Worm (Caenorhabditis elegans) whole organism, young adult: Measurements from ENCODE around the gene try-5.
"Not testable (repeated sequence)": the region's sequence is repeated elsewhere in the genome, so short reads cannot be mapped to it uniquely, and the experiment has no call there.

Experiments used
- B0019.2 ChIP-seq: fragments of 200-800 bp; sonication (Bioruptor generic); conservative IDR thresholded peaks from 2 replicates; pipeline ENCODE4 v1.3.6; 2022; ENCODE audit warnings: missing genetic modification reagents, missing genetic modification characterization, missing compliant biosample characterization
- C06A6.2 ChIP-seq: fragments of 200-800 bp; sonication (Bioruptor generic); conservative IDR thresholded peaks from 2 replicates; pipeline ENCODE4 v1.3.6; 2022; ENCODE audit warnings: missing genetic modification characterization, missing compliant biosample characterization
- C17E4.6 ChIP-seq: fragments of 200-800 bp; sonication (Bioruptor generic); IDR thresholded peaks from 2 replicates; pipeline ENCODE4 v1.3.6; 2022; ENCODE audit warnings: missing genetic modification reagents, missing genetic modification characterization, missing compliant biosample characterization
- D2030.7 ChIP-seq: fragments of 200-800 bp; sonication (Bioruptor generic); IDR thresholded peaks from 2 replicates; pipeline ENCODE4 v1.3.6; 2022; ENCODE audit warnings: missing genetic modification reagents, missing genetic modification characterization, missing compliant biosample characterization
- F33H1.4 ChIP-seq: fragments of 200-800 bp; sonication (Bioruptor generic); IDR thresholded peaks from 2 replicates; pipeline ENCODE4 v1.3.6; 2022; ENCODE audit warnings: missing genetic modification reagents, missing genetic modification characterization, missing compliant biosample characterization
- F37B4.10 ChIP-seq: fragments of 200-800 bp; sonication (Bioruptor generic); IDR thresholded peaks from 2 replicates; pipeline ENCODE4 v1.3.6; 2022; ENCODE audit warnings: missing genetic modification characterization, missing compliant biosample characterization
- F39B2.1 ChIP-seq: fragments of 200-800 bp; sonication (Bioruptor generic); IDR thresholded peaks from 2 replicates; pipeline ENCODE4 v1.3.6; 2022; ENCODE audit warnings: missing genetic modification reagents, missing genetic modification characterization, missing compliant biosample characterization
- F49E8.2 ChIP-seq: sonication (generic microtip); optimal IDR thresholded peaks from 3 replicates; lab custom pipeline; 2017; ENCODE audit warnings: missing genetic modification characterization, mild to moderate bottlenecking, missing compliant biosample characterization, antibody characterized with exemption, moderate library complexity; ENCODE audit not compliant: insufficient read depth
- K11D2.4 ChIP-seq: fragments of 200-800 bp; sonication (Bioruptor generic); IDR thresholded peaks from 2 replicates; pipeline ENCODE4 v1.3.6; 2022; ENCODE audit warnings: missing genetic modification reagents, missing genetic modification characterization, missing compliant biosample characterization
- Y53F4B.3 ChIP-seq: fragments of 200-800 bp; sonication (Bioruptor generic); IDR thresholded peaks from 2 replicates; pipeline ENCODE4 v1.3.6; 2022; ENCODE audit warnings: missing genetic modification reagents, missing genetic modification characterization, missing compliant biosample characterization
- Y53G8AR.9 ChIP-seq: fragments of 200-800 bp; sonication (Bioruptor generic); conservative IDR thresholded peaks from 2 replicates; pipeline ENCODE4 v1.3.6; 2022; ENCODE audit warnings: missing genetic modification reagents, missing genetic modification characterization, missing compliant biosample characterization
- Y56A3A.18 ChIP-seq: fragments of 200-800 bp; sonication (Bioruptor generic); IDR thresholded peaks from 2 replicates; pipeline ENCODE4 v1.3.6; 2022; ENCODE audit warnings: missing genetic modification reagents, missing genetic modification characterization, missing compliant biosample characterization
- Y67H2A.10 ChIP-seq: fragments of 200-800 bp; sonication (Bioruptor generic); conservative IDR thresholded peaks from 2 replicates; pipeline ENCODE4 v1.3.6; 2022; ENCODE audit warnings: missing genetic modification reagents, missing genetic modification characterization, missing compliant biosample characterization
- Y79H2A.3 ChIP-seq: fragments of 200-800 bp; sonication (Bioruptor generic); conservative IDR thresholded peaks from 2 replicates; pipeline ENCODE4 v1.3.6; 2022; ENCODE audit warnings: missing genetic modification reagents, missing genetic modification characterization, missing compliant biosample characterization
- Y95B8A.8 ChIP-seq: fragments of 200-800 bp; sonication (Bioruptor generic); IDR thresholded peaks from 2 replicates; pipeline ENCODE4 v1.3.6; 2022; ENCODE audit warnings: missing genetic modification reagents, missing genetic modification characterization, missing compliant biosample characterization
- aptf-2 ChIP-seq: fragments of 200-800 bp; sonication (Bioruptor generic); conservative IDR thresholded peaks from 2 replicates; pipeline ENCODE4 v1.3.6; 2022; ENCODE audit warnings: missing genetic modification reagents, missing genetic modification characterization, missing compliant biosample characterization
- aptf-3 ChIP-seq: fragments of 200-800 bp; sonication (Bioruptor generic); IDR thresholded peaks from 2 replicates; pipeline ENCODE4 v1.3.6; 2022; ENCODE audit warnings: missing genetic modification characterization, missing compliant biosample characterization
- attf-6 ChIP-seq: fragments of 200-800 bp; sonication (Bioruptor generic); IDR thresholded peaks from 2 replicates; pipeline ENCODE4 v1.3.6; 2022; ENCODE audit warnings: missing genetic modification reagents, missing genetic modification characterization, missing compliant biosample characterization
- bed-1 ChIP-seq: fragments of 200-800 bp; sonication (Bioruptor generic); IDR thresholded peaks from 2 replicates; pipeline ENCODE4 v1.3.6; 2022; ENCODE audit warnings: missing genetic modification reagents, missing genetic modification characterization, missing compliant biosample characterization
- cebp-1 ChIP-seq, 2 experiments: fragments of 200-800 bp in 1 of 2; sonication (Bioruptor generic) in 1 of 2; sonication (generic microtip) in 1 of 2; IDR thresholded peaks in 1 of 2; optimal IDR thresholded peaks in 1 of 2; 2 replicates each; pipeline versions ENCODE4 v1.3.6 to Lab custom; 2017 to 2022; ENCODE audit warnings: missing compliant biosample characterization in 2 of 2, missing genetic modification characterization in 2 of 2, mild to moderate bottlenecking in 1 of 2, missing genetic modification reagents in 1 of 2, moderate library complexity in 1 of 2
- cebp-2 ChIP-seq: fragments of 200-800 bp; sonication (Bioruptor generic); IDR thresholded peaks from 2 replicates; pipeline ENCODE4 v1.3.6; 2022; ENCODE audit warnings: missing genetic modification characterization, missing compliant biosample characterization
- ceh-40 ChIP-seq: fragments of 200-800 bp; sonication (Bioruptor generic); IDR thresholded peaks from 2 replicates; pipeline ENCODE4 v1.3.6; 2022; ENCODE audit warnings: missing genetic modification characterization, missing compliant biosample characterization
- ceh-58 ChIP-seq: fragments of 200-800 bp; sonication (Bioruptor generic); IDR thresholded peaks from 2 replicates; pipeline ENCODE4 v1.3.6; 2022; ENCODE audit warnings: missing genetic modification characterization, missing compliant biosample characterization
- ceh-79 ChIP-seq: sonication (generic microtip); optimal IDR thresholded peaks from 2 replicates; lab custom pipeline; 2017; ENCODE audit warnings: mild to moderate bottlenecking, missing genetic modification characterization, missing compliant biosample characterization
- dpff-1 ChIP-seq: sonication (generic microtip); optimal IDR thresholded peaks from 2 replicates; lab custom pipeline; 2017; ENCODE audit warnings: mild to moderate bottlenecking, missing genetic modification characterization, missing compliant biosample characterization
- egl-44 ChIP-seq: fragments of 200-800 bp; sonication (Bioruptor generic); IDR thresholded peaks from 2 replicates; pipeline ENCODE4 v1.3.6; 2022; ENCODE audit warnings: missing genetic modification reagents, missing genetic modification characterization, missing compliant biosample characterization
- ekl-4 ChIP-seq: fragments of 200-800 bp; sonication (Bioruptor generic); IDR thresholded peaks from 2 replicates; pipeline ENCODE4 v1.3.6; 2022; ENCODE audit warnings: missing genetic modification reagents, missing genetic modification characterization, missing compliant biosample characterization
- ets-4 ChIP-seq: fragments of 200-800 bp; sonication (Bioruptor generic); optimal IDR thresholded peaks from 2 replicates; lab custom pipeline; 2018; ENCODE audit warnings: mild to moderate bottlenecking, missing genetic modification characterization, missing compliant biosample characterization
- hmg-1.2 ChIP-seq: fragments of 200-800 bp; sonication (Bioruptor generic); IDR thresholded peaks from 2 replicates; pipeline ENCODE4 v1.3.6; 2022; ENCODE audit warnings: missing genetic modification reagents, missing genetic modification characterization, missing compliant biosample characterization
- hmg-20 ChIP-seq: fragments of 200-800 bp; sonication (Bioruptor generic); IDR thresholded peaks from 2 replicates; pipeline ENCODE4 v1.3.6; 2022; ENCODE audit warnings: missing genetic modification reagents, missing genetic modification characterization, missing compliant biosample characterization
- hsf-1 ChIP-seq: fragments of 200-800 bp; sonication (Bioruptor generic); IDR thresholded peaks from 2 replicates; pipeline ENCODE4 v1.3.6; 2022; ENCODE audit warnings: missing genetic modification reagents, missing genetic modification characterization, missing compliant biosample characterization
- lag-1 ChIP-seq: fragments of 200-800 bp; sonication (Bioruptor generic); IDR thresholded peaks from 2 replicates; pipeline ENCODE4 v1.3.6; 2022; ENCODE audit warnings: missing genetic modification reagents, missing genetic modification characterization, missing compliant biosample characterization
- let-526 ChIP-seq: fragments of 200-800 bp; sonication (Bioruptor generic); IDR thresholded peaks from 2 replicates; pipeline ENCODE4 v1.3.6; 2022; ENCODE audit warnings: missing genetic modification reagents, missing genetic modification characterization, missing compliant biosample characterization
- lin-26 ChIP-seq: fragments of 200-800 bp; sonication (Bioruptor generic); IDR thresholded peaks from 2 replicates; pipeline ENCODE4 v1.3.6; 2022; ENCODE audit warnings: missing genetic modification reagents, missing genetic modification characterization, missing compliant biosample characterization
- madf-3 ChIP-seq: fragments of 200-800 bp; sonication (Bioruptor generic); IDR thresholded peaks from 2 replicates; pipeline ENCODE4 v1.3.6; 2022; ENCODE audit warnings: missing genetic modification reagents, missing genetic modification characterization, missing compliant biosample characterization
- madf-6 ChIP-seq: fragments of 200-800 bp; sonication (Bioruptor generic); IDR thresholded peaks from 2 replicates; pipeline ENCODE4 v1.3.6; 2022; ENCODE audit warnings: missing genetic modification reagents, missing genetic modification characterization, missing compliant biosample characterization
- mcd-1 ChIP-seq: fragments of 200-800 bp; sonication (Bioruptor generic); IDR thresholded peaks from 2 replicates; pipeline ENCODE4 v1.3.6; 2022; ENCODE audit warnings: missing genetic modification reagents, missing genetic modification characterization, missing compliant biosample characterization
- nfya-2 ChIP-seq: fragments of 200-800 bp; sonication (Bioruptor generic); IDR thresholded peaks from 2 replicates; pipeline ENCODE4 v1.3.6; 2022; ENCODE audit warnings: missing genetic modification reagents, missing genetic modification characterization, missing compliant biosample characterization
- nfyb-1 ChIP-seq: fragments of 200-800 bp; sonication (Bioruptor generic); IDR thresholded peaks from 2 replicates; pipeline ENCODE4 v1.3.6; 2022; ENCODE audit warnings: missing genetic modification reagents, missing genetic modification characterization, missing compliant biosample characterization
- nhr-120 ChIP-seq: fragments of 200-800 bp; sonication (Bioruptor generic); IDR thresholded peaks from 2 replicates; pipeline ENCODE4 v1.3.6; 2022; ENCODE audit warnings: missing genetic modification characterization, missing compliant biosample characterization
- pbrm-1 ChIP-seq: fragments of 200-800 bp; sonication (Bioruptor generic); IDR thresholded peaks from 2 replicates; pipeline ENCODE4 v1.3.6; 2022; ENCODE audit warnings: missing genetic modification reagents, missing genetic modification characterization, missing compliant biosample characterization
- rcor-1 ChIP-seq: fragments of 200-800 bp; sonication (Bioruptor generic); IDR thresholded peaks from 2 replicates; pipeline ENCODE4 v1.3.6; 2022; ENCODE audit warnings: missing genetic modification reagents, missing genetic modification characterization, missing compliant biosample characterization
- sdz-38 ChIP-seq: sonication (generic microtip); optimal IDR thresholded peaks from 2 replicates; lab custom pipeline; 2016; ENCODE audit warnings: missing genotype, missing genetic modification characterization, missing compliant biosample characterization
- unc-62 ChIP-seq: fragments of 150-350 bp; optimal IDR thresholded peaks from 2 replicates; lab custom pipeline; 2014; ENCODE audit warnings: missing biosample characterization, missing genetic modification reagents, missing genetic modification characterization
- ztf-22 ChIP-seq: fragments of 200-800 bp; sonication (Bioruptor generic); optimal IDR thresholded peaks from 2 replicates; lab custom pipeline; 2018; ENCODE audit warnings: mild to moderate bottlenecking, missing genetic modification characterization, moderate library complexity, missing compliant biosample characterization

The try-5 gene

DNA sequence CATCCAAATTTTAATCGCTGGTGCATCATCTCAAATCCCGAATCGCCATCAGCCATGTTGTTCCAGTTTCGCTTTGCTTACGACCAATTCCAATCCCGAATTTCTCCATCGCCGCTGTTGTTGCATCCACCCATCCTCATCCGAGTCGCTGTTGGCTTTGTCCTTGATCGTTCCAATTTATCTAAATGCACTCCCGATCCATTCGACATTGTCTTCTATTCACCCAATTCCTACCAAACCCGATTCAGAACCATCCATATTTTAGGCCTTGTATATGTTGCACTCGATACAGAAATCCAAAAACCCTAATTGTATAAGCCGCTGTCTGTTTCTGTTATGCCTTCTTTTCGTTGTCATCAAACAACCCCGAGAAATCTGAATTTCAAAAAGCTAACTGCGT is 6.5 kb upstream of the try-5 start (continued):
- TF ChIP-seq K11D2.4, result peak; percentile 87
- TF ChIP-seq aptf-3 (GFP tag; lab: Robert Waterston, UW), result 0 out of 2 replicates have a peak, but pooled peaks have one; percentile 11
- TF ChIP-seq sdz-38 (tag; lab: Kevin White, UChicago), result no peak
- no peak for TF ChIP-seq ets-4 (GFP tag; lab: Kevin White, UChicago)
- peak; percentile 81 for TF ChIP-seq nfya-2
- peak; percentile 54; the same call in 1 of the 2 replicates for TF ChIP-seq C17E4.6 (GFP tag; lab: Robert Waterston, UW)
- peak; percentile 88 for TF ChIP-seq Y95B8A.8 (GFP tag; lab: Robert Waterston, UW)
- TF ChIP-seq ceh-58 (GFP tag; lab: Robert Waterston, UW), result 0 out of 2 replicates have a peak, but pooled peaks have one; percentile 86
- no peak for TF ChIP-seq dpff-1 (tag; lab: Kevin White, UChicago)
- TF ChIP-seq unc-62 (GFP tag; lab: Kevin White, UChicago), result no peak
- peak; percentile 32; the same call in 1 of the 2 replicates for TF ChIP-seq B0019.2 (GFP tag; lab: Robert Waterston, UW)
- TF ChIP-seq F49E8.2 (tag; lab: Kevin White, UChicago), result peak; percentile 37
- TF ChIP-seq ceh-79, result peak; percentile 52
- peak; percentile 62 for TF ChIP-seq hmg-1.2
- TF ChIP-seq ztf-22, result no peak
- TF ChIP-seq madf-3, result peak; percentile 80
- peak; percentile 75 for TF ChIP-seq ceh-40 (GFP tag; lab: Robert Waterston, UW)

DNA sequence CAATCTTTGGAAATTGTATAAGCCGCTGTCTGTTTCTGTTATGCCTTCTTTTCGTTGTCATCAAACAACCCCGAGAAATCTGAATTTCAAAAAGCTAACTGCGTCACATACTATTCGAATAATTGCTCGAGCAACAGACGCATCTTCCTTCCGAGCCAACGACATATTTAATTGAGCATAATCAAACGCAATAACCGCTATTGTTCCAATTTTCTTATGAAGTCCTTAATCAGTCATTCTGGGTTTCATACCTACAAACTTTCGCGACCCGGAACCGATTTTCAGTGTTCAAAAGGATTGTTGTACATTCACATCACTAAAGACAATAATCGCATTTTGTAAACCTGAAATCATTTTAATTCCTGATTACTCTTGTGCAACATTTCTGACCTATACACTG is 5.0 kb upstream of the try-5 start:
- 0 out of 2 replicates have a peak, but pooled peaks have one; percentile 12 for TF ChIP-seq aptf-2 (GFP tag; lab: Robert Waterston, UW)
- TF ChIP-seq lag-1 (GFP tag; lab: Robert Waterston, UW), result peak; percentile 73; the same call in 1 of the 2 replicates
- TF ChIP-seq Y67H2A.10 (GFP tag; lab: Robert Waterston, UW), result peak; percentile 68
- TF ChIP-seq pbrm-1, result peak; percentile 88
- TF ChIP-seq ceh-58 (GFP tag; lab: Robert Waterston, UW), result peak; percentile 87; the same call in 1 of the 2 replicates
- TF ChIP-seq D2030.7 (GFP tag; lab: Robert Waterston, UW), result peak; percentile 47; the same call in 1 of the 2 replicates
- TF ChIP-seq F39B2.1 (GFP tag; lab: Robert Waterston, UW), result peak; percentile 85
- TF ChIP-seq cebp-1 (GFP tag; IDR thresholded peaks at IDR 0.05; lab: Robert Waterston, UW), result peak; percentile 78
- not testable (repeated sequence) for TF ChIP-seq cebp-1 (tag; optimal IDR thresholded peaks at IDR 0.05; lab: Kevin White, UChicago)
- peak; percentile 27; the same call in 1 of the 2 replicates for TF ChIP-seq mcd-1 (GFP tag; lab: Robert Waterston, UW)
- TF ChIP-seq cebp-2 (GFP tag; lab: Robert Waterston, UW), result peak; percentile 92
- peak; percentile 59 for TF ChIP-seq B0019.2 (GFP tag; lab: Robert Waterston, UW)
- peak; percentile 58; the same call in 1 of the 2 replicates for TF ChIP-seq let-526 (GFP tag; lab: Robert Waterston, UW)
- TF ChIP-seq F37B4.10 (GFP tag; lab: Robert Waterston, UW), result 0 out of 2 replicates have a peak, but pooled peaks have one; percentile 44
- peak; percentile 91 for TF ChIP-seq madf-3
- peak; percentile 82 for TF ChIP-seq Y53F4B.3
- peak; percentile 90 for TF ChIP-seq nfyb-1
- TF ChIP-seq ekl-4 (GFP tag; lab: Robert Waterston, UW), result peak; percentile 82
- peak; percentile 89; the same call in 1 of the 2 replicates for TF ChIP-seq nhr-120 (GFP tag; lab: Robert Waterston, UW)
- TF ChIP-seq C06A6.2, result peak; percentile 90
- 0 out of 2 replicates have a peak, but pooled peaks have one; percentile 53 for TF ChIP-seq nfya-2
- peak; percentile 16; the same call in 1 of the 2 replicates for TF ChIP-seq F33H1.4 (GFP tag; lab: Robert Waterston, UW)
- TF ChIP-seq Y95B8A.8 (GFP tag; lab: Robert Waterston, UW), result peak; percentile 96
- TF ChIP-seq ceh-40 (GFP tag; lab: Robert Waterston, UW), result peak; percentile 71; the same call in 1 of the 2 replicates
- TF ChIP-seq egl-44, result peak; percentile 68
- peak; percentile 73; the same call in 1 of the 2 replicates for TF ChIP-seq hsf-1 (GFP tag; lab: Robert Waterston, UW)
- TF ChIP-seq Y79H2A.3 (GFP tag; lab: Robert Waterston, UW), result peak; percentile 99
- 0 out of 2 replicates have a peak, but pooled peaks have one; percentile 37 for TF ChIP-seq attf-6 (GFP tag; lab: Robert Waterston, UW)
- TF ChIP-seq madf-6, result peak; percentile 61
- peak; percentile 45; the same call in 1 of the 2 replicates for TF ChIP-seq rcor-1 (GFP tag; lab: Robert Waterston, UW)
- TF ChIP-seq hmg-20 (GFP tag; lab: Robert Waterston, UW), result peak; percentile 55; the same call in 1 of the 2 replicates
- peak; percentile 98 for TF ChIP-seq Y53G8AR.9 (GFP tag; lab: Robert Waterston, UW)
- TF ChIP-seq bed-1 (GFP tag; lab: Robert Waterston, UW), result 0 out of 2 replicates have a peak, but pooled peaks have one; percentile 83
- peak; percentile 93 for TF ChIP-seq Y56A3A.18 (GFP tag; lab: Robert Waterston, UW)
- peak; percentile 75; the same call in 1 of the 2 replicates for TF ChIP-seq lin-26 (GFP tag; lab: Robert Waterston, UW)
